Worm (Caenorhabditis elegans) whole organism, early embryonic: ENCODE measurements around the gene nth-1.

ENCODE experiments used
- B0310.2 ChIP-seq: sonication (generic microtip); optimal IDR thresholded peaks from 2 replicates; lab custom pipeline; 2016; ENCODE audit warnings: mild to moderate bottlenecking, missing genetic modification characterization, missing compliant biosample characterization
- ama-1 ChIP-seq: fragments of 150-350 bp; optimal IDR thresholded peaks from 2 replicates; lab custom pipeline; 2014
- ets-7 ChIP-seq: sonication (generic microtip); optimal IDR thresholded peaks from 2 replicates; lab custom pipeline; 2016; ENCODE audit warnings: missing genotype, missing genetic modification characterization, missing compliant biosample characterization
- flt-1 ChIP-seq: fragments of 200-800 bp; sonication (Bioruptor generic); IDR thresholded peaks from 2 replicates; pipeline ENCODE4 v1.3.6; 2022; ENCODE audit warnings: missing genetic modification characterization, missing compliant biosample characterization
- pes-1 ChIP-seq: fragments of 200-800 bp; sonication (Bioruptor generic); IDR thresholded peaks from 2 replicates; pipeline ENCODE4 v1.3.6; 2022; ENCODE audit warnings: missing genetic modification reagents, missing genetic modification characterization, missing compliant biosample characterization
- sea-1 ChIP-seq: fragments of 200-800 bp; sonication (Bioruptor generic); conservative IDR thresholded peaks from 2 replicates; pipeline ENCODE4 v1.3.6; 2022; ENCODE audit warnings: missing genetic modification characterization, missing compliant biosample characterization
- tbx-11 ChIP-seq: fragments of 200-800 bp; sonication (Bioruptor generic); IDR thresholded peaks from 2 replicates; pipeline ENCODE4 v1.3.6; 2022; ENCODE audit warnings: missing genetic modification characterization, missing compliant biosample characterization

DNA sequence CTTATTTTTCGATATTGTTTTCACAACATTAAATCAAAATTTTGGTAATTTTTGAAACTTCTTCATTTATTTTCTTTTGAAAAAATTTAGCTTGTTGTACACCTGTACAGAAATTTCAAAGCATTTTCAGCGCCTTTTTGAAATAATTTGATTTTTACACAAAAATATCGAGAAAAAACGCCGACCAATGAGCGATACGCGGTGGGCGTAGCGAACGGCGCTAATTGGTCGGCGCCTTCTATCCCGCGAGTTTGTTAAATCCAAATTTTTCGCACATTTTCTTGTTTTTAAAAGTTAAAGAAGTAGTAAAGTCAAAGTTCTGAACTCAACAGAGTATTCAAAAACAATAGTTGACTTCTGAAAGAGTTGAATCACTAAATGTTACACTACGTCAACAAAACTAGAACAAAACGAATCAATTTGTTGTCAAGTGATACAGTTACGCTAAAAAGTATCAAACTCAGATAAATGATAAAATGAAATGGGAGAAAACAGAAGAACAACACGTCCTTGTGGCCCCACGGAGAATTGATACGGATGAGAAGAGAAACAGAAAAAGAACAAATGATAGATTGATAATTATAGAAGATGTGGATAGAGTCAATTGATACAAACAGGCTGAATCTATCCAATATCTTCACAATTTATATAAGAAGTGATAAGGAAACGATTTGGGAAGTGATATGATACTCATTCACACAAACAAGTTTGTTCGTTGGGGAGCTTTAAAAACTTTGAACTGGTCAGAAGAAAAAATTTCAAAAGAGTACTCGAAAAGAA, 34.3 kb upstream of the nth-1 start:
- TF ChIP-seq flt-1 (GFP tag; lab: Robert Waterston, UW) = no peak
- no peak for TF ChIP-seq ama-1 (lab: Kevin White, UChicago)
- TF ChIP-seq sea-1 (GFP tag; lab: Robert Waterston, UW) = no peak
- TF ChIP-seq ets-7 (tag; lab: Kevin White, UChicago) = no peak
- no peak for TF ChIP-seq pes-1 (GFP tag; lab: Robert Waterston, UW)
- TF ChIP-seq tbx-11 (GFP tag; lab: Robert Waterston, UW) = no peak
- TF ChIP-seq B0310.2 (tag; lab: Kevin White, UChicago) = no peak
